Fruit fly (Drosophila melanogaster): ENCODE results near the gene CG6753.
A peak's percentile ranks its signal among the peaks of the same experiment; 100 is the strongest.

Gene CG6753

DNA sequence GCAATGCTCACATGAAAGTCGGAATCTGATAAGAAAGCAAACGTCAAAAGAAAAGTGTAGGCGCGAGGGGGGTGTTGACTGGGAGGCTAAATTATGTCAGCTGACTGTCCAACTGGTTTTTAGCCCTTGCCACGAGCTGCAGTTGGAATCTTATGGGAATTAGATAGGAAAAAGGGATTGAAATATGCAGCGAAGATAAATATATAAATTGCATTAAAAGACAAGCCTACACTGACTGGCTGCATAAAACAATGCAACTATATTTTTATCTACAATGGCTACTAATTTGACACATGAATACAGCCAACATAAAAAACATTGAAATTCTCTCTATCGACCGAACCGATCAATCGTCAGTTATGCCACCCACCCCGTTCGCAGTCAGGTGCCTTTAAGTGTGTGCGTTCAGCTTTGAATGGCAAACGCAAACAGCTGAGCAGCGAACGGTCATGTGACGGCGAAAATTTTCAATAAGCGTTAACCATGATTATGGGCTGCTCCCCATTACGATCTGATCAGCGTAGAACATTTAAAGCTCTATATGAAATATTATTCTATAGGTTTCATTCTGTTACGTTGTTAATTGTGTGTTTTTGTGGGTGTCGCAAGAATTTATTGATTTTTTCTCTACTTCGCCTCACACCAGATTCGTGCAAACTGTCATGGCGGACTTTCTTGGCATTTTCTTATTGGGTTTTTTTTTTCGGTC is 15.5 kb downstream of the CG6753 start:
- TF ChIP-seq CG12768 (GFP tag; optimal IDR thresholded peaks at IDR 0.05) (peak; percentile 3), CG7045 (GFP tag; optimal IDR thresholded peaks at IDR 0.05) (no peak), Hr96 (GFP tag; optimal IDR thresholded peaks at IDR 0.05) (peak; percentile 2), ovo (GFP tag; optimal IDR thresholded peaks at IDR 0.05) (no peak), cic (GFP tag; optimal IDR thresholded peaks at IDR 0.05) (peak; percentile 19), CG7101 (tag; optimal IDR thresholded peaks at IDR 0.05) (no peak), CG11617 (GFP tag; optimal IDR thresholded peaks at IDR 0.05) (no peak), CG14711 (tag; optimal IDR thresholded peaks at IDR 0.05) (no peak), bab1 (GFP tag; optimal IDR thresholded peaks at IDR 0.05) (no peak), pad (GFP tag; optimal IDR thresholded peaks at IDR 0.05) (no peak), toe (GFP tag; optimal IDR thresholded peaks at IDR 0.05) (peak; percentile 32), CG33017 (tag; optimal IDR thresholded peaks at IDR 0.05) (no peak), tj (GFP tag; optimal IDR thresholded peaks at IDR 0.05) (no peak), Mnt (GFP tag; optimal IDR thresholded peaks at IDR 0.05) (peak; percentile 54)

DNA sequence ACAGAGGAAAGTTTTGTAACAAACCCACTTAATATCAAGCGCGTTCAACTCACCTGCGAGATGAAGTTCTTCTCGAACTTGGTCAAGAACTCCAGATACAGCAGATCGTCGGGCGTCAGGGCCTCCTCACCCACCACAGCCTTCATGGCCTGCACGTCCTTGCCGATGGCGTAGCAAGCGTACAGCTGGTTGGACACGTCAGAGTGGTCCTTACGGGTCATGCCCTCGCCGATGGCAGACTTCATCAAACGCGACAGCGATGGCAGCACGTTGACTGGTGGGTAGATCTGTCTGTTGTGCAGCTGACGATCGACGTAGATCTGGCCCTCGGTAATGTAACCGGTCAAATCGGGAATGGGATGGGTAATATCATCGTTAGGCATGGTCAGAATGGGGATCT is 17.4 kb downstream of the CG6753 start:
- no peak for TF ChIP-seq CG1620 (GFP tag; optimal IDR thresholded peaks at IDR 0.05)
- no peak for TF ChIP-seq tj (GFP tag; optimal IDR thresholded peaks at IDR 0.05)
- TF ChIP-seq CG12768 (GFP tag; optimal IDR thresholded peaks at IDR 0.05) = no peak
- no peak for TF ChIP-seq Hr96 (GFP tag; optimal IDR thresholded peaks at IDR 0.05)
- no peak for TF ChIP-seq Mnt (GFP tag; optimal IDR thresholded peaks at IDR 0.05)
- no peak for TF ChIP-seq Crg-1 (GFP tag; optimal IDR thresholded peaks at IDR 0.05)
- no peak for TF ChIP-seq kay (GFP tag; ENCODE audit: borderline replicate concordance)

DNA sequence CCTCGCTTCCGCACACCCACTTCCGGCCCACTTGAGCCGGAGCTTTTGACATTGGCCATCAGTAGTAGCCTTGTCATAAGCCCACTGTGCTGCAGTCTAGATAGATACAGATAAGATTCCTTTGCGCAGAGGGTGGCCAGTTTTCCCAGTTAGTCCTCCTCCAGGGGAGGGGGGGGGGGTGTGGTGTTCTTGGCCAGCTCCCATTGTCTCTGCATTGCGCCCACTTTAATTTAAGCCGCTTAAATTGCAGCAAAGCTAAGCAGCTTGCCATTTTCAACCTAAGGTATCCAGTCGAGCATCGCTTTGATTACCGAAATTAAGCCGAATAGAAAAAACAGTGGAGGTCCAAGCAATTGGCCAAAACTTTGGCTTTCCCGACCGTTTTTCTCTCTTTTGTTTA is 19.5 kb downstream of the CG6753 start:
- TF ChIP-seq tj (GFP tag; optimal IDR thresholded peaks at IDR 0.05) (no peak), CG12768 (GFP tag; optimal IDR thresholded peaks at IDR 0.05) (no peak)

DNA sequence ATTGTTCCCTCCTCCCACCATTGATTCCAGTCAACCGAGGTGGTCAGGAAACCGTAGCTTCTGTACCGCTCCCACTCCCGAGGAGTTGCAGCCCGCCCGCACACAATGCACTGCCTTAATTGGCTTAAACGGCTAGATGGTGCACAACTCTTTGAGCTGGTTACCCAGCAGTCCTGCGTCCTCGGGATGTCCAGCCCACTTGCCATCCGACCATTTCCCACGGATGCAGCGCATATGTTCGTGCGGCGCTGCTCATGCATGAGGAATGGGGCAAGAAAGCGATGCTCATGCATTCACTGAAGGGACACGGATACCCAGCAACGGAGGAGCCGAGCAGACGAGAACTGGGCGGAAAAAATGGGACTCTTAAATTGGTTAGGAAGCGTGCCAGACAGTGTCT is 26.7 kb downstream of the CG6753 start:
- TF ChIP-seq kay (GFP tag; ENCODE audit: borderline replicate concordance) = no peak
- TF ChIP-seq cnc (optimal IDR thresholded peaks at IDR 0.05) = no peak
- no peak for TF ChIP-seq CG1620 (GFP tag; optimal IDR thresholded peaks at IDR 0.05)
- TF ChIP-seq cic (GFP tag; optimal IDR thresholded peaks at IDR 0.05) = no peak
- TF ChIP-seq CG5204 (GFP tag; optimal IDR thresholded peaks at IDR 0.05) = no peak
- no peak for TF ChIP-seq CG7101 (tag; optimal IDR thresholded peaks at IDR 0.05)
- no peak for TF ChIP-seq CG7045 (GFP tag; optimal IDR thresholded peaks at IDR 0.05)
- no peak for TF ChIP-seq CG33017 (tag; optimal IDR thresholded peaks at IDR 0.05)

DNA sequence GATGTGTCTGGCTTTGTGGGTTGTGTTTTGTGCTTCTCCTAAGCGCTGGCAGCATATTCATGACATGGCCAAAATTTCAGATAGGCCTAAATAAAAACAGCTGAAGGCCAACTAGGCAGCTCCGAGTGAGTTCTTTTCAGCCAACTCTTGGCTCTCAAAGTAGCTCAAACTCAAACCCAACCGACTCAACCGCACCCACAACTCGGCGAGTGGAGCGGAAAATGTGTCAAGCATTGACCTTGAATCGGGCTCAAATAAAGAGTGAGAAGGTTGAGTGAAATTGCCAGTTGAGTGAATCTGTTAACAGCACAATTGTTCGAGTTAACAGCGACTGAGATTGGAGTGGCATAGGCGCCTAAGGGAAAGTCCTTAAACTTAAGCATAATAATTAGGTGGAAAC is 30.3 kb downstream of the CG6753 start:
- TF ChIP-seq bab1 (GFP tag; optimal IDR thresholded peaks at IDR 0.05) = no peak
- TF ChIP-seq Hr96 (GFP tag; optimal IDR thresholded peaks at IDR 0.05) = no peak
- no peak for TF ChIP-seq toe (GFP tag; optimal IDR thresholded peaks at IDR 0.05)
- TF ChIP-seq Mnt (GFP tag; optimal IDR thresholded peaks at IDR 0.05) = no peak
- TF ChIP-seq kay (GFP tag; ENCODE audit: borderline replicate concordance) = no peak
- TF ChIP-seq tj (GFP tag; optimal IDR thresholded peaks at IDR 0.05) = no peak
- no peak for TF ChIP-seq CG1620 (GFP tag; optimal IDR thresholded peaks at IDR 0.05)
- TF ChIP-seq ovo (GFP tag; optimal IDR thresholded peaks at IDR 0.05) = no peak
- TF ChIP-seq pad (GFP tag; optimal IDR thresholded peaks at IDR 0.05) = no peak
- TF ChIP-seq CG14711 (tag; optimal IDR thresholded peaks at IDR 0.05) = no peak
- TF ChIP-seq Clk (GFP tag; optimal IDR thresholded peaks at IDR 0.05) = no peak
- no peak for TF ChIP-seq cnc (optimal IDR thresholded peaks at IDR 0.05)

DNA sequence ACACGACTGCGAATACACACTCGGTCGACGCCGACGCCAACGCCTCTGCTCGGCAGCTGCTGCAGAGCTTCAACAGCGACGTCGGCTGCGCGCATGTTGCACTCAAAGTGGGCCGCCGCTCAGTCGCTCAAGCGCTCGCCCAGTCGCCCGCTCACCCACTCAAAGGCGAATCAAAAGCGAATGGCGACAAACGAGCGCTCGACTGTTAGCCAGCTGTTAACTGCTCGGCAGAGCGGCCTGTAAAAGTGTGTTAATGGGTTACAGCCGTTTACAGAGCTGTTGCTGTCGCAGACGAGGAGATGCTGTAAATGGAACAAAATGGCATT is 46.4 kb downstream of the CG6753 start:
- TF ChIP-seq cic (GFP tag; optimal IDR thresholded peaks at IDR 0.05) (no peak), kay (GFP tag; ENCODE audit: borderline replicate concordance) (no peak), Mnt (GFP tag; optimal IDR thresholded peaks at IDR 0.05) (no peak), bab1 (GFP tag; optimal IDR thresholded peaks at IDR 0.05) (no peak), CG7101 (tag; optimal IDR thresholded peaks at IDR 0.05) (no peak), CG12768 (GFP tag; optimal IDR thresholded peaks at IDR 0.05) (no peak), Crg-1 (GFP tag; optimal IDR thresholded peaks at IDR 0.05) (no peak), Hr96 (GFP tag; optimal IDR thresholded peaks at IDR 0.05) (no peak), cnc (optimal IDR thresholded peaks at IDR 0.05) (no peak), CG33017 (tag; optimal IDR thresholded peaks at IDR 0.05) (no peak)

DNA sequence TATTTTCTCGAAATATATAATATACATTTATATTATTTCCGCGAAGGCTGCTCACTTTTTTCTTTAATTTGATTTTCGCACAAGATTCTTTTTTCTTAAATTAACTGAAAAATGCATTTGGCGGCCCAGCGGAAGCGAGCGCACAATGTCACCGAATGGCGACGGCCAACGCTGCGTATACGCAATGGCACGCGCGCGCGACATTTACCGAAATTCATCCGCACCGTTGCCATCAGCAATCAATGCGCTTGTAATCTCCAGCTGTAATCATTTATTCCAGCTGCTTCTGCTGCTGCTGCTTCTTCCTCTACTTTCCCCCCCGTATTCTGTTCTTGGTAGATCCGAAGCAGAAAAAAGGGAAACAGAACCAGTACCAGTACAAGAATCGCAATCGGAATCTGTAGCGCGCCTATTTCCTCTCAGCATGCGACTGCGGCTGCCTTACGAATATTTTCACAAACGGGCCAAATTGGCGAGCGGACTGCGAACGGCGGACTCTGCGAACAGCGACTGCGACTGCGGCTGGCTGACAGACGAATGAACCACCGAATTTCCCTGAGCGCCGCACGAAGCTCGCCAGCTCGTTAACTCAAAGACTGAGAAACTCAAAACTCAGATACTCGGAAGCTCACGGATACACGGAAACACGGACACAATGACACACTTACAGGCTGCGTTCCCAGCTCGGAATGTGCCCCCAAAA is 46.9 kb downstream of the CG6753 start, which contains the start of gene Octbeta2R:
Gene Octbeta2R, minus strand, starts transcription at position 539 of the 703 bp plus-strand sequence.
- TF ChIP-seq CG12768 (GFP tag; optimal IDR thresholded peaks at IDR 0.05) = peak; percentile 37
- no peak for TF ChIP-seq CG7045 (GFP tag; optimal IDR thresholded peaks at IDR 0.05)

All from whole organism, adult.